Worm (Caenorhabditis elegans) whole organism, L4 larva: ENCODE results near the gene C49F8.15.

Experiments used
- F10B5.3 ChIP-seq: sonication (generic microtip); optimal IDR thresholded peaks from 2 replicates; lab custom pipeline; 2016; ENCODE audit warnings: mild to moderate bottlenecking, missing genetic modification characterization, missing compliant biosample characterization
- F26F4.8 ChIP-seq: fragments of 200-800 bp; sonication (Bioruptor generic); conservative IDR thresholded peaks from 2 replicates; pipeline ENCODE4 v1.3.6; 2022; ENCODE audit warnings: missing genetic modification characterization, missing compliant biosample characterization
- F44E2.7 ChIP-seq: fragments of 200-800 bp; sonication (Bioruptor generic); IDR thresholded peaks from 2 replicates; pipeline ENCODE4 v2.1.2; 2022; ENCODE audit warnings: missing genetic modification characterization, missing compliant biosample characterization
- T20F7.1 ChIP-seq: fragments of 200-800 bp; sonication (Bioruptor generic); optimal IDR thresholded peaks from 2 replicates; lab custom pipeline; 2018; ENCODE audit warnings: mild to moderate bottlenecking, missing genetic modification characterization, missing compliant biosample characterization
- T26A8.4 ChIP-seq: fragments of 200-800 bp; sonication (Bioruptor generic); IDR thresholded peaks from 2 replicates; pipeline ENCODE4 v1.3.6; 2022; ENCODE audit warnings: missing genetic modification characterization, missing compliant biosample characterization
- Y48G9A.11 ChIP-seq: fragments of 200-800 bp; sonication (Bioruptor generic); IDR thresholded peaks from 2 replicates; pipeline ENCODE4 v1.3.6; 2022; ENCODE audit warnings: missing genetic modification reagents, missing genetic modification characterization, missing compliant biosample characterization
- Y5F2A.4 ChIP-seq: fragments of 200-800 bp; sonication (Bioruptor generic); optimal IDR thresholded peaks from 2 replicates; lab custom pipeline; 2018; ENCODE audit warnings: mild to moderate bottlenecking, missing genetic modification characterization, missing compliant biosample characterization
- attf-4 ChIP-seq: sonication (generic microtip); optimal IDR thresholded peaks from 3 replicates; lab custom pipeline; 2017; ENCODE audit warnings: missing biosample characterization, missing genetic modification characterization
- ceh-28 ChIP-seq: fragments of 150-350 bp; optimal IDR thresholded peaks from 2 replicates; lab custom pipeline; 2014; ENCODE audit warnings: missing biosample characterization, missing genetic modification reagents, missing genetic modification characterization
- ces-1 ChIP-seq: fragments of 150-350 bp; sonication (generic microtip); optimal IDR thresholded peaks from 4 replicates; lab custom pipeline; 2014; ENCODE audit warnings: missing biosample characterization, missing genetic modification reagents, missing genetic modification characterization
- cey-2 ChIP-seq: sonication (generic microtip); optimal IDR thresholded peaks from 3 replicates; lab custom pipeline; 2017; ENCODE audit warnings: missing genetic modification characterization, mild to moderate bottlenecking, missing compliant biosample characterization, antibody characterized with exemption, borderline replicate concordance; ENCODE audit not compliant: insufficient read depth
- ctbp-1 ChIP-seq: fragments of 200-800 bp; sonication (Bioruptor generic); IDR thresholded peaks from 2 replicates; pipeline ENCODE4 v1.3.6; 2022; ENCODE audit warnings: missing genetic modification reagents, missing genetic modification characterization, missing compliant biosample characterization
- daf-19 ChIP-seq: fragments of 200-800 bp; sonication (Bioruptor generic); conservative IDR thresholded peaks from 2 replicates; pipeline ENCODE4 v1.3.6; 2022; ENCODE audit warnings: missing genetic modification characterization, missing compliant biosample characterization
- daf-8 ChIP-seq: fragments of 200-800 bp; sonication (Bioruptor generic); IDR thresholded peaks from 2 replicates; pipeline ENCODE4 v1.3.6; 2022; ENCODE audit warnings: missing genetic modification characterization, missing compliant biosample characterization
- dmd-6 ChIP-seq: fragments of 200-800 bp; sonication (Bioruptor generic); IDR thresholded peaks from 2 replicates; pipeline ENCODE4 v1.3.6; 2022; ENCODE audit warnings: missing genetic modification reagents, missing genetic modification characterization, missing compliant biosample characterization
- dve-1 ChIP-seq: sonication (generic microtip); optimal IDR thresholded peaks from 2 replicates; lab custom pipeline; 2017; ENCODE audit warnings: antibody characterized with exemption, mild to moderate bottlenecking, missing genetic modification characterization, missing compliant biosample characterization; ENCODE audit not compliant: insufficient read depth
- egl-43 ChIP-seq: fragments of 200-800 bp; sonication (Bioruptor generic); IDR thresholded peaks from 2 replicates; pipeline ENCODE4 v1.3.6; 2022; ENCODE audit warnings: missing genetic modification reagents, missing genetic modification characterization, missing compliant biosample characterization
- hif-1 ChIP-seq, 2 experiments: sonication (generic microtip); optimal IDR thresholded peaks; 2 replicates each; lab custom pipeline; 2016 to 2017; ENCODE audit warnings: missing compliant biosample characterization in 2 of 2, missing genetic modification characterization in 2 of 2, missing genetic modification reagents in 2 of 2, missing genotype in 2 of 2, mild to moderate bottlenecking in 1 of 2
- hlh-11 ChIP-seq: fragments of 200-800 bp; sonication (Bioruptor generic); optimal IDR thresholded peaks from 2 replicates; lab custom pipeline; 2018; ENCODE audit warnings: mild to moderate bottlenecking, missing genetic modification characterization, missing compliant biosample characterization
- hlh-30 ChIP-seq: sonication (generic microtip); optimal IDR thresholded peaks from 2 replicates; lab custom pipeline; 2017; ENCODE audit warnings: antibody characterized with exemption, mild to moderate bottlenecking, missing genetic modification characterization, missing compliant biosample characterization; ENCODE audit not compliant: insufficient read depth
- lin-15B ChIP-seq: fragments of 150-350 bp; sonication (generic microtip); optimal IDR thresholded peaks from 3 replicates; lab custom pipeline; 2014; ENCODE audit warnings: missing biosample characterization, missing genetic modification characterization
- lin-29 ChIP-seq: fragments of 200-800 bp; sonication (Bioruptor generic); IDR thresholded peaks from 2 replicates; pipeline ENCODE4 v1.3.6; 2022; ENCODE audit warnings: missing genetic modification reagents, missing genetic modification characterization, missing compliant biosample characterization
- lin-39 ChIP-seq: fragments of 150-350 bp; optimal IDR thresholded peaks from 2 replicates; lab custom pipeline; 2014; ENCODE audit warnings: missing biosample characterization, missing genetic modification reagents, missing genetic modification characterization
- lir-3 ChIP-seq: sonication (generic microtip); optimal IDR thresholded peaks from 2 replicates; lab custom pipeline; 2016; ENCODE audit warnings: mild to moderate bottlenecking, missing genetic modification characterization, missing compliant biosample characterization
- lsy-2 ChIP-seq, 2 experiments: fragments of 150-350 bp in 1 of 2; sonication (generic microtip) in 1 of 2; optimal IDR thresholded peaks; 2 replicates each; lab custom pipeline; 2014 to 2017; ENCODE audit warnings: missing biosample characterization in 2 of 2, missing genetic modification characterization in 2 of 2
- mdl-1 ChIP-seq, 2 experiments: fragments of 150-350 bp in 1 of 2; sonication (generic microtip) in 1 of 2; optimal IDR thresholded peaks; 2 replicates each; lab custom pipeline; 2014 to 2017; ENCODE audit warnings: missing biosample characterization in 2 of 2, missing genetic modification characterization in 2 of 2
- mdt-29 ChIP-seq: fragments of 200-800 bp; sonication (Bioruptor generic); IDR thresholded peaks from 2 replicates; pipeline ENCODE4 v1.3.6; 2022; ENCODE audit warnings: missing genetic modification reagents, missing genetic modification characterization, missing compliant biosample characterization
- mep-1 ChIP-seq: fragments of 150-350 bp; sonication (generic microtip); optimal IDR thresholded peaks from 3 replicates; lab custom pipeline; 2014; ENCODE audit warnings: missing biosample characterization, missing genetic modification characterization
- nhr-25 ChIP-seq: sonication (generic microtip); optimal IDR thresholded peaks from 2 replicates; lab custom pipeline; 2017; ENCODE audit warnings: missing genetic modification characterization, mild to moderate bottlenecking, missing compliant biosample characterization, antibody characterized with exemption, moderate library complexity, borderline replicate concordance; ENCODE audit not compliant: insufficient read depth
- nhr-28 ChIP-seq: fragments of 150-350 bp; optimal IDR thresholded peaks from 2 replicates; lab custom pipeline; 2014; ENCODE audit warnings: missing biosample characterization, missing genetic modification characterization
- nhr-42 ChIP-seq: fragments of 200-800 bp; sonication (Bioruptor generic); IDR thresholded peaks from 2 replicates; pipeline ENCODE4 v1.3.6; 2022; ENCODE audit warnings: missing genetic modification characterization, missing compliant biosample characterization
- nhr-48 ChIP-seq: sonication (generic microtip); optimal IDR thresholded peaks from 2 replicates; lab custom pipeline; 2016; ENCODE audit warnings: mild to moderate bottlenecking, missing genetic modification characterization, missing compliant biosample characterization
- pha-4 ChIP-seq, 2 experiments: fragments of 150-350 bp in 1 of 2; fragments of 200-800 bp in 1 of 2; sonication (Bioruptor generic) in 1 of 2; IDR thresholded peaks in 1 of 2; optimal IDR thresholded peaks in 1 of 2; 2 replicates each; pipeline versions ENCODE4 v1.3.6 to Lab custom; 2014 to 2022; ENCODE audit warnings: missing genetic modification characterization in 2 of 2, missing genetic modification reagents in 2 of 2, missing biosample characterization in 1 of 2, missing compliant biosample characterization in 1 of 2
- pqm-1 ChIP-seq: sonication (generic microtip); optimal IDR thresholded peaks from 2 replicates; lab custom pipeline; 2017; ENCODE audit warnings: missing biosample characterization, missing genetic modification characterization
- saeg-2 ChIP-seq: fragments of 200-800 bp; sonication (Bioruptor generic); IDR thresholded peaks from 2 replicates; pipeline ENCODE4 v1.3.6; 2022; ENCODE audit warnings: missing genetic modification reagents, missing genetic modification characterization, missing compliant biosample characterization
- set-16 ChIP-seq: fragments of 200-800 bp; sonication (Bioruptor generic); IDR thresholded peaks from 2 replicates; pipeline ENCODE4 v1.3.6; 2022; ENCODE audit warnings: missing genetic modification reagents, missing genetic modification characterization, missing compliant biosample characterization
- snpc-1.2 ChIP-seq: fragments of 200-800 bp; sonication (Bioruptor generic); IDR thresholded peaks from 2 replicates; pipeline ENCODE4 v1.3.6; 2022; ENCODE audit warnings: missing genetic modification reagents, missing genetic modification characterization, missing compliant biosample characterization
- snpc-4 ChIP-seq: fragments of 150-350 bp; optimal IDR thresholded peaks from 2 replicates; lab custom pipeline; 2014; ENCODE audit warnings: missing biosample characterization, missing genetic modification characterization
- spr-3 ChIP-seq: fragments of 200-800 bp; sonication (Bioruptor generic); optimal IDR thresholded peaks from 2 replicates; lab custom pipeline; 2018; ENCODE audit warnings: mild to moderate bottlenecking, missing genetic modification characterization, missing compliant biosample characterization
- unc-39 ChIP-seq: sonication (generic microtip); optimal IDR thresholded peaks from 2 replicates; lab custom pipeline; 2017; ENCODE audit warnings: missing biosample characterization, missing genetic modification characterization
- unc-62 ChIP-seq, 3 experiments: fragments of 150-350 bp in 1 of 3; sonication (generic microtip); optimal IDR thresholded peaks in 2 of 3; peaks in 1 of 3; 1 replicate in 1 of 3; 2 replicates in 2 of 3; lab custom pipeline; 2014 to 2017; ENCODE audit warnings: missing biosample characterization in 3 of 3, missing genetic modification characterization in 3 of 3, missing genetic modification reagents in 3 of 3, missing genotype in 1 of 3
- vab-7 ChIP-seq: fragments of 200-800 bp; sonication (Bioruptor generic); IDR thresholded peaks from 2 replicates; pipeline ENCODE4 v1.3.6; 2022; ENCODE audit warnings: missing genetic modification reagents, missing genetic modification characterization, missing compliant biosample characterization
- zag-1 ChIP-seq: fragments of 150-350 bp; optimal IDR thresholded peaks from 2 replicates; lab custom pipeline; 2014; ENCODE audit warnings: missing biosample characterization, missing genetic modification characterization
- zfp-2 ChIP-seq: sonication (generic microtip); optimal IDR thresholded peaks from 2 replicates; lab custom pipeline; 2016; ENCODE audit warnings: mild to moderate bottlenecking, missing genetic modification characterization, missing compliant biosample characterization
- zip-11 ChIP-seq: fragments of 200-800 bp; sonication (Bioruptor generic); IDR thresholded peaks from 2 replicates; pipeline ENCODE4 v1.3.6; 2022; ENCODE audit warnings: missing genetic modification characterization, missing compliant biosample characterization
- zip-2 ChIP-seq: fragments of 150-350 bp; optimal IDR thresholded peaks from 2 replicates; lab custom pipeline; 2014; ENCODE audit warnings: missing biosample characterization, missing genetic modification characterization
- ztf-11 ChIP-seq: fragments of 150-350 bp; optimal IDR thresholded peaks from 2 replicates; lab custom pipeline; 2014; ENCODE audit warnings: missing biosample characterization, missing genetic modification characterization
- ztf-7 ChIP-seq: fragments of 150-350 bp; optimal IDR thresholded peaks from 2 replicates; lab custom pipeline; 2014; ENCODE audit warnings: missing biosample characterization, missing genetic modification characterization

C49F8.15 gene

ce11 chrX:13354672-13355407 lies 7.5 kb downstream of the C49F8.15 start:
- TF ChIP-seq daf-19 (GFP tag; lab: Robert Waterston, UW), result no peak
- no peak for TF ChIP-seq saeg-2 (GFP tag; lab: Robert Waterston, UW)
- no peak for TF ChIP-seq unc-39 (tag; lab: Kevin White, UChicago)
- no peak for TF ChIP-seq pqm-1
- TF ChIP-seq pha-4 (GFP tag; IDR thresholded peaks at IDR 0.05; lab: Robert Waterston, UW), result no peak
- TF ChIP-seq pha-4 (tag; optimal IDR thresholded peaks at IDR 0.05; lab: Kevin White, UChicago), result no peak
- no peak; the same call in 1 of the 2 replicates for TF ChIP-seq T26A8.4 (GFP tag; lab: Robert Waterston, UW)
- TF ChIP-seq hlh-30 (tag; lab: Kevin White, UChicago), result peak; percentile 80
- TF ChIP-seq snpc-1.2 (GFP tag; lab: Robert Waterston, UW), result no peak
- TF ChIP-seq Y48G9A.11, result no peak
- TF ChIP-seq F44E2.7 (GFP tag; lab: Robert Waterston, UW), result no peak
- TF ChIP-seq ctbp-1 (GFP tag; lab: Robert Waterston, UW), result no peak
- TF ChIP-seq egl-43 (GFP tag; lab: Robert Waterston, UW), result no peak
- no peak for TF ChIP-seq zfp-2 (tag; lab: Kevin White, UChicago)
- TF ChIP-seq attf-4 (tag; lab: Kevin White, UChicago), result no peak
- TF ChIP-seq set-16 (GFP tag; lab: Robert Waterston, UW), result no peak
- no peak for TF ChIP-seq lir-3
- peak in 1 of 2 experiments; percentile 27 for TF ChIP-seq lsy-2 (tag; optimal IDR thresholded peaks at IDR 0.05; lab: Kevin White, UChicago)
- no peak for TF ChIP-seq nhr-25
- no peak for TF ChIP-seq zip-2 (tag; lab: Kevin White, UChicago)
- peak; percentile 68 for TF ChIP-seq ztf-7
- TF ChIP-seq snpc-4 (tag; lab: Kevin White, UChicago), result no peak
- TF ChIP-seq vab-7, result no peak
- TF ChIP-seq zag-1, result no peak
- peak in 1 of 2 experiments; percentile 57 for TF ChIP-seq mdl-1 (tag; optimal IDR thresholded peaks at IDR 0.05; lab: Kevin White, UChicago)
- no peak for TF ChIP-seq mdt-29 (GFP tag; lab: Robert Waterston, UW)
- peak; percentile 9 for TF ChIP-seq T20F7.1 (GFP tag; lab: Kevin White, UChicago)
- no peak for TF ChIP-seq F26F4.8
- peak; percentile 73 for TF ChIP-seq dve-1 (tag; lab: Kevin White, UChicago)
- peak in 1 of 2 experiments; percentile 78 for TF ChIP-seq hif-1 (tag; optimal IDR thresholded peaks at IDR 0.05; lab: Kevin White, UChicago)
- TF ChIP-seq nhr-28 (tag; lab: Kevin White, UChicago), result peak; percentile 84
- no peak for TF ChIP-seq cey-2 (tag; lab: Kevin White, UChicago)
- TF ChIP-seq dmd-6 (GFP tag; lab: Robert Waterston, UW), result peak; percentile 86
- TF ChIP-seq Y5F2A.4, result no peak
- no peak for TF ChIP-seq zip-11 (GFP tag; lab: Robert Waterston, UW)
- no peak for TF ChIP-seq daf-8 (GFP tag; lab: Robert Waterston, UW)
- no peak for TF ChIP-seq nhr-42 (GFP tag; lab: Robert Waterston, UW)
- no peak for TF ChIP-seq F10B5.3 (tag; lab: Kevin White, UChicago)
- no peak for TF ChIP-seq ztf-11
- TF ChIP-seq lin-39 (tag; lab: Kevin White, UChicago), result no peak
- TF ChIP-seq ceh-28 (tag; lab: Kevin White, UChicago), result no peak
- peak; percentile 43 for TF ChIP-seq mep-1 (tag; lab: Kevin White, UChicago)
- peak; percentile 94 for TF ChIP-seq nhr-48
- no peak for TF ChIP-seq lin-15B
- TF ChIP-seq lin-29, result no peak
- peak; percentile 80 for TF ChIP-seq hlh-11 (tag; lab: Kevin White, UChicago)
- TF ChIP-seq spr-3 (GFP tag; lab: Kevin White, UChicago), result no peak
- TF ChIP-seq unc-62 (GFP tag; optimal IDR thresholded peaks at IDR 0.05 in 1 of 2; lab: Kevin White, UChicago), result peak in 1 of 2 experiments; percentile 89
- TF ChIP-seq unc-62 (tag; optimal IDR thresholded peaks at IDR 0.05; lab: Kevin White, UChicago), result no peak
- no peak for TF ChIP-seq ces-1
